Fruit fly (Drosophila melanogaster) whole organism, embryonic: ENCODE data around the gene CG13465.
A peak's percentile ranks its signal among the peaks of the same experiment; 100 is the strongest.

Experiments
- ATbp ChIP-seq: fragments of 200-800 bp; sonication (Bioruptor generic); optimal IDR thresholded peaks from 2 replicates; lab custom pipeline; 2017; ENCODE audit warnings: missing biosample characterization, mild to moderate bottlenecking, missing genetic modification characterization, missing genetic modification reagents
- CG10321 ChIP-seq: fragments of 200-800 bp; sonication (Bioruptor generic); IDR thresholded peaks from 2 replicates; pipeline ENCODE4 v1.3.6; 2022; ENCODE audit warnings: missing biosample characterization, missing genetic modification characterization
- CG11560 ChIP-seq: fragments of 200-800 bp; sonication (Bioruptor generic); IDR thresholded peaks from 3 replicates; pipeline ENCODE4 v1.3.6; 2022; ENCODE audit warnings: missing biosample characterization, missing genetic modification characterization
- CG12769 ChIP-seq: fragments of 200-800 bp; sonication (Bioruptor generic); optimal IDR thresholded peaks from 2 replicates; lab custom pipeline; 2019; ENCODE audit warnings: missing biosample characterization, mild to moderate bottlenecking, missing genetic modification characterization, moderate library complexity
- CG13123 ChIP-seq: fragments of 200-800 bp; sonication (Bioruptor generic); optimal IDR thresholded peaks from 2 replicates; lab custom pipeline; 2016; ENCODE audit warnings: missing biosample characterization, missing genetic modification characterization
- CG14710 ChIP-seq: fragments of 200-800 bp; sonication (Bioruptor generic); optimal IDR thresholded peaks from 3 replicates; lab custom pipeline; 2019; ENCODE audit warnings: missing biosample characterization, mild to moderate bottlenecking, missing genetic modification characterization, moderate library complexity
- CG15514 ChIP-seq: fragments of 200-800 bp; sonication (Bioruptor generic); optimal IDR thresholded peaks from 3 replicates; lab custom pipeline; 2017; ENCODE audit warnings: missing biosample characterization, missing genetic modification characterization, mild to moderate bottlenecking, moderate library complexity, missing genetic modification reagents
- CG17361 ChIP-seq: fragments of 200-800 bp; sonication (Bioruptor generic); IDR thresholded peaks from 3 replicates; pipeline ENCODE4 v1.3.6; 2022; ENCODE audit warnings: missing biosample characterization, missing genetic modification characterization
- CG17385 ChIP-seq: fragments of 200-800 bp; sonication (Bioruptor generic); optimal IDR thresholded peaks from 3 replicates; lab custom pipeline; 2018; ENCODE audit warnings: missing biosample characterization, mild to moderate bottlenecking, missing genetic modification characterization
- CG17829 ChIP-seq: fragments of 200-800 bp; optimal IDR thresholded peaks from 2 replicates; lab custom pipeline; 2019; ENCODE audit warnings: missing biosample characterization, mild to moderate bottlenecking, missing genetic modification characterization, moderate library complexity
- CG2202 ChIP-seq: fragments of 200-800 bp; sonication (Bioruptor generic); optimal IDR thresholded peaks from 2 replicates; lab custom pipeline; 2018; ENCODE audit warnings: missing biosample characterization, mild to moderate bottlenecking, missing genetic modification characterization
- CG2875 ChIP-seq: fragments of 200-800 bp; sonication (Bioruptor generic); optimal IDR thresholded peaks from 2 replicates; lab custom pipeline; 2017; ENCODE audit warnings: missing biosample characterization, mild to moderate bottlenecking, missing genetic modification characterization, missing genetic modification reagents
- CG31441 ChIP-seq: fragments of 200-800 bp; sonication (Bioruptor generic); IDR thresholded peaks from 2 replicates; pipeline ENCODE4 v1.3.6; 2022; ENCODE audit warnings: missing biosample characterization, missing genetic modification characterization
- CG4854 ChIP-seq: fragments of 200-800 bp; sonication (Bioruptor generic); optimal IDR thresholded peaks from 2 replicates; lab custom pipeline; 2016; ENCODE audit warnings: missing biosample characterization, missing genetic modification characterization, inconsistent platforms
- CG6765 ChIP-seq: fragments of 200-800 bp; sonication (Bioruptor generic); optimal IDR thresholded peaks from 3 replicates; lab custom pipeline; 2017; ENCODE audit warnings: missing biosample characterization, mild to moderate bottlenecking, missing genetic modification characterization
- CG8359 ChIP-seq: fragments of 200-800 bp; sonication (Bioruptor generic); optimal IDR thresholded peaks from 2 replicates; lab custom pipeline; 2017; ENCODE audit warnings: missing biosample characterization, mild to moderate bottlenecking, missing genetic modification characterization, borderline replicate concordance
- CHES-1-like ChIP-seq: fragments of 200-800 bp; sonication (Bioruptor generic); optimal IDR thresholded peaks from 2 replicates; lab custom pipeline; 2016; ENCODE audit warnings: missing biosample characterization, missing genetic modification characterization
- CoRest ChIP-seq: fragments of 200-800 bp; sonication (Bioruptor generic); optimal IDR thresholded peaks from 3 replicates; lab custom pipeline; 2018; ENCODE audit warnings: missing biosample characterization, mild to moderate bottlenecking, missing genetic modification characterization, moderate library complexity
- Dad ChIP-seq: fragments of 200-800 bp; sonication (Bioruptor generic); optimal IDR thresholded peaks from 3 replicates; lab custom pipeline; 2016; ENCODE audit warnings: missing biosample characterization, missing genetic modification characterization
- Doc3 ChIP-seq: fragments of 200-800 bp; sonication (Bioruptor generic); IDR thresholded peaks from 3 replicates; pipeline ENCODE4 v1.3.6; 2022; ENCODE audit warnings: missing biosample characterization, missing genetic modification characterization; ENCODE audit not compliant: partially characterized antibody
- Dp ChIP-seq: fragments of 200-800 bp; sonication (Bioruptor generic); optimal IDR thresholded peaks from 2 replicates; lab custom pipeline; 2018; ENCODE audit warnings: missing biosample characterization, mild to moderate bottlenecking, missing genetic modification characterization, moderate library complexity
- HLH54F ChIP-seq: fragments of 200-800 bp; sonication (Bioruptor generic); optimal IDR thresholded peaks from 3 replicates; lab custom pipeline; 2016; ENCODE audit warnings: missing biosample characterization, missing genetic modification characterization
- Hr78 ChIP-seq, 2 experiments: fragments of 200-800 bp in 1 of 2; fragments of >200 bp in 1 of 2; sonication (Bioruptor generic) in 1 of 2; optimal IDR thresholded peaks; 2 replicates each; lab custom pipeline; 2017 to 2019; ENCODE audit warnings: missing biosample characterization in 2 of 2, missing genetic modification characterization in 2 of 2, mild to moderate bottlenecking in 1 of 2, moderate library complexity in 1 of 2
- Lhr ChIP-seq: fragments of 200-800 bp; sonication (Bioruptor generic); optimal IDR thresholded peaks from 3 replicates; lab custom pipeline; 2017; ENCODE audit warnings: mild to moderate bottlenecking, missing biosample characterization, missing genetic modification reagents, missing genetic modification characterization
- Spps ChIP-seq: fragments of 200-800 bp; sonication (Bioruptor generic); optimal IDR thresholded peaks from 2 replicates; lab custom pipeline; 2018; ENCODE audit warnings: missing biosample characterization, mild to moderate bottlenecking, missing genetic modification characterization
- ara ChIP-seq: fragments of 200-800 bp; sonication (Bioruptor generic); IDR thresholded peaks from 2 replicates; pipeline ENCODE4 v1.3.6; 2022; ENCODE audit warnings: missing biosample characterization, missing genetic modification characterization
- bowl ChIP-seq: fragments of 200-800 bp; sonication (Bioruptor generic); IDR thresholded peaks from 2 replicates; pipeline ENCODE4 v1.3.6; 2022; ENCODE audit warnings: missing biosample characterization, missing genetic modification characterization
- br ChIP-seq: fragments of >200 bp; optimal IDR thresholded peaks from 2 replicates; lab custom pipeline; 2017
- cg ChIP-seq: fragments of 200-800 bp; sonication (Bioruptor generic); optimal IDR thresholded peaks from 3 replicates; lab custom pipeline; 2019; ENCODE audit warnings: missing biosample characterization, mild to moderate bottlenecking, missing genetic modification characterization, moderate library complexity
- chif ChIP-seq, 2 experiments: fragments of 200-800 bp; sonication (Bioruptor generic); optimal IDR thresholded peaks; 3 replicates each; lab custom pipeline; 2016; ENCODE audit warnings: missing biosample characterization in 2 of 2, missing genetic modification characterization in 2 of 2
- da ChIP-seq: fragments of 200-800 bp; sonication (Bioruptor generic); optimal IDR thresholded peaks from 2 replicates; lab custom pipeline; 2016; ENCODE audit warnings: missing biosample characterization, missing genetic modification characterization
- emc ChIP-seq: fragments of 200-800 bp; sonication (Bioruptor generic); optimal IDR thresholded peaks from 2 replicates; lab custom pipeline; 2016; ENCODE audit warnings: missing biosample characterization, missing genetic modification characterization
- ewg ChIP-seq: fragments of 200-800 bp; sonication (Bioruptor generic); optimal IDR thresholded peaks from 3 replicates; lab custom pipeline; 2017; ENCODE audit warnings: mild to moderate bottlenecking, missing biosample characterization, missing genetic modification reagents, missing genetic modification characterization
- fd102C ChIP-seq: fragments of 200-800 bp; sonication (Bioruptor generic); optimal IDR thresholded peaks from 2 replicates; lab custom pipeline; 2018; ENCODE audit warnings: missing biosample characterization, mild to moderate bottlenecking, missing genetic modification characterization, moderate library complexity
- fd3F ChIP-seq: fragments of 200-800 bp; sonication (Bioruptor generic); optimal IDR thresholded peaks from 2 replicates; lab custom pipeline; 2018; ENCODE audit warnings: missing biosample characterization, mild to moderate bottlenecking, missing genetic modification characterization, moderate library complexity
- ftz-f1 ChIP-seq: fragments of 200-800 bp; sonication (Bioruptor generic); optimal IDR thresholded peaks from 2 replicates; lab custom pipeline; 2016; ENCODE audit warnings: missing biosample characterization, missing genetic modification characterization
- gce ChIP-seq: fragments of 200-800 bp; sonication (Bioruptor generic); IDR thresholded peaks from 3 replicates; pipeline ENCODE4 v1.3.6; 2022; ENCODE audit warnings: missing biosample characterization, missing genetic modification characterization
- gt ChIP-seq: fragments of 200-800 bp; sonication (Bioruptor generic); IDR thresholded peaks from 2 replicates; pipeline ENCODE4 v1.3.6; 2022; ENCODE audit warnings: missing biosample characterization, missing genetic modification characterization
- her ChIP-seq: fragments of 200-800 bp; sonication (Bioruptor generic); optimal IDR thresholded peaks from 2 replicates; lab custom pipeline; 2016; ENCODE audit warnings: missing biosample characterization, missing genetic modification characterization
- mam ChIP-seq: fragments of 200-800 bp; sonication (Bioruptor generic); optimal IDR thresholded peaks from 3 replicates; lab custom pipeline; 2016; ENCODE audit warnings: missing biosample characterization, missing genetic modification characterization
- org-1 ChIP-seq: fragments of 200-800 bp; sonication (Bioruptor generic); optimal IDR thresholded peaks from 2 replicates; lab custom pipeline; 2017; ENCODE audit warnings: missing biosample characterization, missing genetic modification characterization
- prd ChIP-seq, 3 experiments: fragments of >200 bp in 2 of 3; fragments of 200-800 bp in 1 of 3; sonication (Bioruptor generic) in 1 of 3; optimal IDR thresholded peaks in 2 of 3; IDR thresholded peaks in 1 of 3; 2 replicates in 2 of 3; 3 replicates in 1 of 3; pipeline versions ENCODE4 v1.3.6 to Lab custom; 2017 to 2022; ENCODE audit warnings: missing biosample characterization in 1 of 3, missing genetic modification characterization in 1 of 3
- pzg ChIP-seq: fragments of 200-800 bp; sonication (Bioruptor generic); optimal IDR thresholded peaks from 3 replicates; lab custom pipeline; 2018; ENCODE audit warnings: missing biosample characterization, mild to moderate bottlenecking, missing genetic modification characterization, moderate library complexity
- sima ChIP-seq: fragments of 200-800 bp; sonication (Bioruptor generic); optimal IDR thresholded peaks from 2 replicates; lab custom pipeline; 2016; ENCODE audit warnings: missing biosample characterization, missing genetic modification characterization
- tio ChIP-seq: fragments of 200-800 bp; sonication (Bioruptor generic); optimal IDR thresholded peaks from 2 replicates; lab custom pipeline; 2017; ENCODE audit warnings: missing biosample characterization, missing genetic modification characterization, inconsistent platforms
- wdn ChIP-seq: fragments of 200-800 bp; sonication (Bioruptor generic); IDR thresholded peaks from 2 replicates; pipeline ENCODE4 v1.3.6; 2022; ENCODE audit warnings: missing biosample characterization, missing genetic modification characterization
- wek ChIP-seq: fragments of 200-800 bp; sonication (Bioruptor generic); optimal IDR thresholded peaks from 3 replicates; lab custom pipeline; 2018; ENCODE audit warnings: missing biosample characterization, mild to moderate bottlenecking, missing genetic modification characterization, moderate library complexity
- zen ChIP-seq: fragments of 200-800 bp; sonication (Bioruptor generic); optimal IDR thresholded peaks from 3 replicates; lab custom pipeline; 2018; ENCODE audit warnings: missing biosample characterization, mild to moderate bottlenecking, missing genetic modification characterization, moderate library complexity
- zf30C ChIP-seq: fragments of 200-800 bp; sonication (Bioruptor generic); optimal IDR thresholded peaks from 3 replicates; lab custom pipeline; 2018; ENCODE audit warnings: missing biosample characterization, mild to moderate bottlenecking, missing genetic modification characterization

The CG13465 gene

DNA sequence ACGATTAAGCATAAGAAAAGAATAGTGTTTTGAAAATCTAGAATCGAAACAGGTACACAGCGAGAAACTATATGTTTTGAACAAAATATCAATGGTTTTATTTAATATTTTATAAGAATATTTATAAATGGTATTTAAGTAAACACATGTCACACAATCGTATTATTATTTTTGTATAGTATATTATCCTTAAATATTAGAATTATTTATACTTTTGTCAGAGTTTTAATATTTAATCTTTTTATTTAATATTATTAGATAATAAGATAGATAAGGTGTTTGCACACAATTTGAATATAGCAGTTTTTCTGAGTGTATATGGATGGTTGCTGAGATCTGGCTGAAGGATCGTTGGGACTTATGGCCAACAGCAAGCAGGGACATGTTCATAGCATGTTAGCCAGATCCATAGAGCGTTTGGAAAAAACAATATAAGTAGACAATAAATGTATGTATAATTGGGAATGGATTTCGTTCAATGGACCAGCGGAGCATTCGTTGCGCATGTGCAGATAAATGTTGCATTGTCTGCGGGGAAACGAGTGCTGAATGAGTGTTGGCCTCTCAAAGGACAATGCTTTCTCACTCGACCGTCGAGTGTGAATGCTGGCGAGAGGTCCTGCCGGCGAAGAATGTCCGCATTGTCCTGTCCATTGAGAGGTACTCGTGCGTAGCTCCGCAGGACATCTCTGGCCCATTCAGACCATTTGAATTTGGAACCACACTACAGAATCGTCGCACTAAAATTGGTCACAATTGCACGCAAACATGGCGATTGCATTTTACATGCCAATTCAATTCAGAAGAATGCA, 8.9 kb upstream of the CG13465 start (continued):
- TF ChIP-seq prd (optimal IDR thresholded peaks at IDR 0.05; lab: Kevin White, UChicago): no peak
- peak; percentile 37; the same call in 2 of the 3 replicates for TF ChIP-seq prd (GFP tag; IDR thresholded peaks at IDR 0.05; lab: Robert Waterston, UW)
- TF ChIP-seq CG2202 (tag; lab: Kevin White, UChicago): no peak
- TF ChIP-seq Doc3 (GFP tag; lab: Robert Waterston, UW): no peak
- no peak for TF ChIP-seq wdn (GFP tag; lab: Robert Waterston, UW)
- no peak for TF ChIP-seq ftz-f1 (GFP tag; lab: Kevin White, UChicago)
- TF ChIP-seq CHES-1-like (GFP tag; lab: Kevin White, UChicago): no peak
- no peak for TF ChIP-seq wek (GFP tag; lab: Kevin White, UChicago)
- TF ChIP-seq da: no peak
- TF ChIP-seq CG10321 (GFP tag; lab: Robert Waterston, UW): no peak
- TF ChIP-seq CG17829 (tag; lab: Kevin White, UChicago): peak; percentile 39
- no peak for TF ChIP-seq gt
- peak; percentile 37 for TF ChIP-seq fd102C (GFP tag; lab: Kevin White, UChicago)
- no peak for TF ChIP-seq CoRest (tag; lab: Kevin White, UChicago)
- peak; percentile 8 for TF ChIP-seq zen (tag; lab: Kevin White, UChicago)
- peak; percentile 11 for TF ChIP-seq ewg
- no peak for TF ChIP-seq ara
- TF ChIP-seq CG13123 (GFP tag; lab: Kevin White, UChicago): no peak
- peak; percentile 64 for TF ChIP-seq zf30C (GFP tag; lab: Kevin White, UChicago)
- TF ChIP-seq ATbp (GFP tag; lab: Kevin White, UChicago): no peak
- no peak for TF ChIP-seq tio (GFP tag; lab: Kevin White, UChicago)
- no peak for TF ChIP-seq fd3F (GFP tag; lab: Kevin White, UChicago)
- peak; percentile 19 for TF ChIP-seq CG14710 (tag; lab: Kevin White, UChicago)
- TF ChIP-seq HLH54F (GFP tag; lab: Kevin White, UChicago): no peak
- peak; percentile 33; the same call in 1 of the 3 replicates for TF ChIP-seq CG17361 (GFP tag; lab: Robert Waterston, UW)
- TF ChIP-seq gce (GFP tag; lab: Robert Waterston, UW): no peak
- no peak for TF ChIP-seq emc (GFP tag; lab: Kevin White, UChicago)
- no peak for TF ChIP-seq CG8359
- TF ChIP-seq CG4854 (GFP tag; lab: Kevin White, UChicago): no peak
- no peak for TF ChIP-seq org-1
- no peak for TF ChIP-seq CG11560 (tag; lab: Robert Waterston, UW)
- no peak for TF ChIP-seq her (GFP tag; lab: Kevin White, UChicago)
- TF ChIP-seq Lhr (GFP tag; lab: Kevin White, UChicago): no peak
- no peak for TF ChIP-seq bowl
- no peak for TF ChIP-seq Spps (tag; lab: Kevin White, UChicago)
- TF ChIP-seq CG6765: no peak
- TF ChIP-seq CG2875 (GFP tag; lab: Kevin White, UChicago): no peak
- TF ChIP-seq CG12769 (tag; lab: Kevin White, UChicago): no peak
- no peak for TF ChIP-seq CG15514 (GFP tag; lab: Kevin White, UChicago)
- no peak for TF ChIP-seq Dad (GFP tag; lab: Kevin White, UChicago)
- no peak for TF ChIP-seq CG17385 (GFP tag; lab: Kevin White, UChicago)
- TF ChIP-seq mam (GFP tag; lab: Kevin White, UChicago): no peak
- TF ChIP-seq cg (GFP tag; lab: Kevin White, UChicago): no peak
- TF ChIP-seq br (lab: Kevin White, UChicago): no peak
- no peak for TF ChIP-seq chif (GFP tag; optimal IDR thresholded peaks at IDR 0.05; lab: Kevin White, UChicago)
- TF ChIP-seq sima: no peak
- TF ChIP-seq Dp (GFP tag; lab: Kevin White, UChicago): no peak
- 0 out of 2 replicates have a peak, but pooled peaks have one; percentile 17 for TF ChIP-seq CG31441 (GFP tag; lab: Robert Waterston, UW)
- no peak for TF ChIP-seq pzg (GFP tag; lab: Kevin White, UChicago)
- TF ChIP-seq Hr78 (GFP tag; optimal IDR thresholded peaks at IDR 0.05; lab: Kevin White, UChicago): no peak
